Worm (Caenorhabditis elegans): Measurements from ENCODE around the gene Y51A2B.2.

The Y51A2B.2 gene

DNA sequence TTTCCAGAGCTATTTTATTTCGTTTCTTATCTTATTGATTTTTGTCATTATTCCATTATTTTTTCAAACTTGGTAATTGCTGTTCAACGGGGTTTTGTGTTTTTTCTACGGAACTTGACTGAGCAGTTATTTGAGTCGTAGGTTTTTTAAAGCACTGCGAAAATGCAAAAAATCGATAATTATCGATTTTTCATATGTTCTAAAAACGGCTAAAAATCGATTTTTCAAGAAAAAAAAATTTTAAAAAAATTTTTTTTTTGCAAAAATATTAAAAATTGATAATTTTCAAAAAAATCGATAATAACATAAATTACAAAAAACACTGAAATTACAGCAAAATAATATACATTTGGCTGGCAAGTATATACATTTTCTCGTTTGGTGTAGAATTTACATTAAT lies 1.3 kb downstream of the Y51A2B.2 start:
- TF ChIP-seq efl-1 (optimal IDR thresholded peaks at IDR 0.05) (no peak), efl-1 (GFP tag; optimal IDR thresholded peaks at IDR 0.05 in 1 of 2) (no peak), C16A3.4 (tag; optimal IDR thresholded peaks at IDR 0.05) (no peak), aha-1 (tag; optimal IDR thresholded peaks at IDR 0.05) (no peak), nhr-90 (tag; optimal IDR thresholded peaks at IDR 0.05; ENCODE audit: poor library complexity) (no peak), ets-5 (GFP tag; IDR thresholded peaks at IDR 0.05) (no peak), nhr-85 (tag) (no peak), nhr-20 (tag; optimal IDR thresholded peaks at IDR 0.05) (no peak), blmp-1 (tag; optimal IDR thresholded peaks at IDR 0.05) (no peak), nhr-19 (GFP tag; conservative IDR thresholded peaks at IDR 0.05) (no peak), pqm-1 (tag; optimal IDR thresholded peaks at IDR 0.05) (no peak), efl-3 (GFP tag; optimal IDR thresholded peaks at IDR 0.05) (no peak)

DNA sequence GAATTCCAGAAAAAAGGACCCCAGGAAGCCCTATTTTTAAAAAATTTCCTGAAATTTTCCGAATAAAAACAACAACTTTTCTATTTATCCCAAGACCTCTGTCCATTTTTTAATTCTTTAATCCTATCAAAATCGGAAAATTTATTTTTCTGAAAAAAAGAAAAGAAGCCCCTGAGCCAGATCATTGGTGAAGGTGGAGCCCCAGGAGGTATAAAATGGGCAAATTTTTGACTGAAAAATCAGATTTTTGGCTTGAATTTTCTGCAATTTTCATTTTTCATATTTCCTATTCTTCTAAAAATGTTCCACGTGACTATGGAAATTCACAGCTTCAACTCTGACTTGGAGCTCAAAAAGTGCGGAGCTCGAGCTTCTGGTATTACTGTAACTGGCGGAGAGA lies 4.5 kb downstream of the Y51A2B.2 start, which contains the start of gene Y51A2B.8:
Gene Y51A2B.8, plus strand, starts transcription at position 301 of the 400 bp plus-strand sequence.
- no peak for TF ChIP-seq nhr-85 (tag)
- TF ChIP-seq egl-27 (tag; optimal IDR thresholded peaks at IDR 0.05): no peak
- TF ChIP-seq isw-1 (GFP tag; IDR thresholded peaks at IDR 0.05): no peak
- no peak for TF ChIP-seq fkh-4 (tag; optimal IDR thresholded peaks at IDR 0.05; ENCODE audit: borderline replicate concordance)
- TF ChIP-seq ztf-11 (tag; optimal IDR thresholded peaks at IDR 0.05): no peak
- no peak for TF ChIP-seq nhr-237 (tag; optimal IDR thresholded peaks at IDR 0.05)
- no peak for TF ChIP-seq aly-2 (tag; optimal IDR thresholded peaks at IDR 0.05)
- TF ChIP-seq jun-1 (tag; optimal IDR thresholded peaks at IDR 0.05): no peak
- TF ChIP-seq skn-1 (tag; optimal IDR thresholded peaks at IDR 0.05): no peak
- no peak for TF ChIP-seq lin-39 (tag; optimal IDR thresholded peaks at IDR 0.05)
- no peak for TF ChIP-seq nhr-19 (GFP tag; conservative IDR thresholded peaks at IDR 0.05)
- no peak for TF ChIP-seq unc-98 (GFP tag; IDR thresholded peaks at IDR 0.05)
- no peak for TF ChIP-seq irx-1 (tag; optimal IDR thresholded peaks at IDR 0.05)

DNA sequence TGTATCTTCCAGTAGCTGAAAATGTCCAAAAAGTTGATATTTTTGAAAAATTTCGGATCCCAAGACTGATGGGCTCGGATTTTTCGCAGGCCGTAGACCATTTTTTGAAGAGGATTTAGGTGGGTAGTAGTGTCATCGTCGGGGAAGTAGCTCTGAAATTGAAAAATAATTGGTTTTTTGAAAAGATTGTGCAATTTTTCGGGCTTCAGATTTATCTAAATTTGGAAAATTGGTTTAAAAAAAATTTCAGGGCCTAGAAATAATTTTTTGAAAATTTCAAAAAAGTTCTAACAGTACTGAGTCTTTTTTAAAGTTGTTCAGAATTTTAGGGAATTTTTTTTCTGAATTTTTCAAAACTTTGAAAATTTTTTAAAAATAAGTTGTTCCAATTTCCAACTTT lies 8.3 kb downstream of the Y51A2B.2 start, which contains the start of gene nhr-288:
Gene nhr-288, minus strand, starts transcription at position 101 of the 400 bp plus-strand sequence.
- TF ChIP-seq egl-27 (tag; optimal IDR thresholded peaks at IDR 0.05) (no peak), snpc-4 (tag; optimal IDR thresholded peaks at IDR 0.05) (no peak), grh-1 (GFP tag; IDR thresholded peaks at IDR 0.05) (no peak), efl-3 (GFP tag; optimal IDR thresholded peaks at IDR 0.05) (no peak), elt-3 (tag; optimal IDR thresholded peaks at IDR 0.05) (no peak), elt-2 (tag; optimal IDR thresholded peaks at IDR 0.05) (no peak)

DNA sequence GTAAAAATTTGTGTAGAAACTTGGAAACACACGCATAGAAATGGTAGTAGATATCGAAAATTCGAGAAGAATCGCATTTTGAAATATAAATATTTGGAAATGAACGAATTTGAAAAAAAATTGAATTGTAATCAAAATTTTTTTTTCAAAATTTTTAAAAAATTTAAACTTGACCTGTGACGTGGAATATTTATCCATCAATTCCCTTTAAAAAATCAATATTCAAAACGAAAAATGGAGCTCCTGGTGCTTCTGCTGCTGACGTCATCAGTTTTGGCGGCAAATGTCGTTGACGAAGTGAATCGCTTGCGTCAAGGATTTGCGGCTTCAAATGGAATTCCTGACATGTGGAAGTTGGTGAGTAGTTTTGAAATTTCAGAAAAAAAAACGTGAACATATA lies 14.8 kb downstream of the Y51A2B.2 start, which contains the start of the genes Y51A2B.4 and Y51A2B.5:
Gene Y51A2B.4, minus strand, starts transcription at position 101 of the 400 bp plus-strand sequence.
Gene Y51A2B.5, plus strand, starts transcription at position 232 of the 400 bp plus-strand sequence.
- TF ChIP-seq unc-98 (GFP tag; IDR thresholded peaks at IDR 0.05): no peak
- no peak for TF ChIP-seq Y116A8C.19 (tag; optimal IDR thresholded peaks at IDR 0.05; ENCODE audit: borderline replicate concordance)
- TF ChIP-seq xbp-1 (tag; optimal IDR thresholded peaks at IDR 0.05): no peak
- TF ChIP-seq swsn-7 (tag; optimal IDR thresholded peaks at IDR 0.05): no peak
- TF ChIP-seq C04F5.9 (tag; optimal IDR thresholded peaks at IDR 0.05): no peak
- TF ChIP-seq nhr-11 (tag; optimal IDR thresholded peaks at IDR 0.05): no peak
- no peak for TF ChIP-seq nhr-76 (tag; optimal IDR thresholded peaks at IDR 0.05)
- no peak for TF ChIP-seq fos-1 (tag; optimal IDR thresholded peaks at IDR 0.05)
- TF ChIP-seq lin-13 (GFP tag; optimal IDR thresholded peaks at IDR 0.05): no peak
- TF ChIP-seq alr-1 (tag; optimal IDR thresholded peaks at IDR 0.05; ENCODE audit: borderline replicate concordance): no peak
- TF ChIP-seq lsy-2 (tag; optimal IDR thresholded peaks at IDR 0.05): no peak
- TF ChIP-seq jun-1 (tag; optimal IDR thresholded peaks at IDR 0.05): no peak

DNA sequence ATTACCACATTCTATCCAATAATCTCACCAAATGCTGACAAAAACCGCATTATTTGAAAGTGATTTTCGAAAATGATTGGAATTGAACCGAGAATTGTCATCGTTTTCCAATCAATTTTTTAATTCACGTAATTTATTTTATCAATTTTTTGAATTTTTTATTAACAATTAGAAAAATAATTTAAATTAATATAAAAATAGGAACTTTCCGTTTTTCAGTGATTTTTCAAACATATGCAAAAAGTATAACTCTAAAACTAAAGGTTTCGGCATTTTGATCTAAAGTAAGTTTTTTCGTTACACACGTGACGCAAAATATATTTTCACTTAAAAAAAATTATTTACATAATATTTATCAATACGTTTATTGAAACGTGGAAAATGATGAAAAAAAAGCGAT lies 19.9 kb downstream of the Y51A2B.2 start, which contains the start of gene Y51A2B.6:
Gene Y51A2B.6, minus strand, starts transcription at position 101 of the 400 bp plus-strand sequence.
- no peak for TF ChIP-seq rnt-1 (tag; optimal IDR thresholded peaks at IDR 0.05)
- no peak for TF ChIP-seq ceh-88 (GFP tag; IDR thresholded peaks at IDR 0.05)
- TF ChIP-seq nhr-90 (tag; optimal IDR thresholded peaks at IDR 0.05; ENCODE audit: poor library complexity): no peak
- no peak for TF ChIP-seq aha-1 (tag; optimal IDR thresholded peaks at IDR 0.05)
- no peak for TF ChIP-seq lin-35 (GFP tag; optimal IDR thresholded peaks at IDR 0.05)
- no peak for TF ChIP-seq lin-15B (tag; optimal IDR thresholded peaks at IDR 0.05)
- no peak for TF ChIP-seq dsc-1 (tag; optimal IDR thresholded peaks at IDR 0.05)
- no peak for TF ChIP-seq mef-2 (tag; optimal IDR thresholded peaks at IDR 0.05)
- TF ChIP-seq ceh-90 (tag; optimal IDR thresholded peaks at IDR 0.05): no peak
- TF ChIP-seq nhr-19 (GFP tag; conservative IDR thresholded peaks at IDR 0.05): no peak
- no peak for TF ChIP-seq jun-1 (tag; optimal IDR thresholded peaks at IDR 0.05)
- TF ChIP-seq hpl-2 (GFP tag; optimal IDR thresholded peaks at IDR 0.05): no peak
- TF ChIP-seq C34B4.2 (tag; optimal IDR thresholded peaks at IDR 0.05): no peak
- no peak for TF ChIP-seq skn-1 (tag; optimal IDR thresholded peaks at IDR 0.05)
- TF ChIP-seq ceh-63 (GFP tag; optimal IDR thresholded peaks at IDR 0.05): no peak
- no peak for TF ChIP-seq nhr-11 (tag; optimal IDR thresholded peaks at IDR 0.05)
- no peak for TF ChIP-seq mep-1 (tag; optimal IDR thresholded peaks at IDR 0.05)
